Worm (Caenorhabditis elegans): Measurements from ENCODE around the gene nsph-3.1.

ce11 chrIV:10913081-10913480 is 36.5 kb upstream of the nsph-3.1 start, which contains the start of gene ZK593.2:
- TF ChIP-seq aly-1 (tag; optimal IDR thresholded peaks at IDR 0.05): no peak
- no peak for TF ChIP-seq tbx-11 (GFP tag; IDR thresholded peaks at IDR 0.05)
- no peak for TF ChIP-seq F13C5.2 (tag; optimal IDR thresholded peaks at IDR 0.05)
- no peak for TF ChIP-seq ama-1 (optimal IDR thresholded peaks at IDR 0.05)
- TF ChIP-seq ceh-36 (tag; optimal IDR thresholded peaks at IDR 0.05): no peak
- no peak for TF ChIP-seq flt-1 (GFP tag; IDR thresholded peaks at IDR 0.05)
- no peak for TF ChIP-seq hmbx-1 (tag; optimal IDR thresholded peaks at IDR 0.05)
- TF ChIP-seq tra-4 (tag; optimal IDR thresholded peaks at IDR 0.05): no peak

Measured in whole organism, early embryonic.